Worm (Caenorhabditis elegans) whole organism, young adult: ENCODE measurements around the gene srh-214.

Source experiments
- B0019.2 ChIP-seq: fragments of 200-800 bp; sonication (Bioruptor generic); conservative IDR thresholded peaks from 2 replicates; pipeline ENCODE4 v1.3.6; 2022; ENCODE audit warnings: missing genetic modification reagents, missing genetic modification characterization, missing compliant biosample characterization
- F33H1.4 ChIP-seq: fragments of 200-800 bp; sonication (Bioruptor generic); IDR thresholded peaks from 2 replicates; pipeline ENCODE4 v1.3.6; 2022; ENCODE audit warnings: missing genetic modification reagents, missing genetic modification characterization, missing compliant biosample characterization
- F39B2.1 ChIP-seq: fragments of 200-800 bp; sonication (Bioruptor generic); IDR thresholded peaks from 2 replicates; pipeline ENCODE4 v1.3.6; 2022; ENCODE audit warnings: missing genetic modification reagents, missing genetic modification characterization, missing compliant biosample characterization
- K11D2.4 ChIP-seq: fragments of 200-800 bp; sonication (Bioruptor generic); IDR thresholded peaks from 2 replicates; pipeline ENCODE4 v1.3.6; 2022; ENCODE audit warnings: missing genetic modification reagents, missing genetic modification characterization, missing compliant biosample characterization
- K12H6.12 ChIP-seq: fragments of 200-800 bp; sonication (Bioruptor generic); optimal IDR thresholded peaks from 2 replicates; lab custom pipeline; 2018; ENCODE audit warnings: mild to moderate bottlenecking, missing genetic modification characterization, missing compliant biosample characterization
- ZK185.1 ChIP-seq: sonication (generic microtip); optimal IDR thresholded peaks from 2 replicates; lab custom pipeline; 2016; ENCODE audit warnings: mild to moderate bottlenecking, missing genetic modification characterization, missing compliant biosample characterization; ENCODE audit not compliant: poor library complexity, severe bottlenecking
- ama-1 ChIP-seq, 3 experiments: fragments of 150-350 bp in 1 of 3; sonication (generic microtip) in 2 of 3; optimal IDR thresholded peaks; 2 replicates each; lab custom pipeline; 2014 to 2018; ENCODE audit warnings: missing biosample characterization in 2 of 3, missing genetic modification characterization in 2 of 3, missing genetic modification reagents in 2 of 3
- ccch-3 ChIP-seq: fragments of 200-800 bp; sonication (Bioruptor generic); optimal IDR thresholded peaks from 2 replicates; lab custom pipeline; 2018; ENCODE audit warnings: mild to moderate bottlenecking, missing genetic modification characterization, missing compliant biosample characterization
- ceh-58 ChIP-seq: fragments of 200-800 bp; sonication (Bioruptor generic); IDR thresholded peaks from 2 replicates; pipeline ENCODE4 v1.3.6; 2022; ENCODE audit warnings: missing genetic modification characterization, missing compliant biosample characterization
- dox-1 ChIP-seq: fragments of 200-800 bp; sonication (Bioruptor generic); IDR thresholded peaks from 2 replicates; pipeline ENCODE4 v1.3.6; 2022; ENCODE audit warnings: missing genetic modification reagents, missing genetic modification characterization, missing compliant biosample characterization
- efl-1 ChIP-seq: fragments of 150-350 bp; optimal IDR thresholded peaks from 2 replicates; lab custom pipeline; 2014; ENCODE audit warnings: missing biosample characterization, missing genetic modification reagents, missing genetic modification characterization
- egrh-3 ChIP-seq: fragments of 200-800 bp; sonication (Bioruptor generic); IDR thresholded peaks from 2 replicates; pipeline ENCODE4 v1.3.6; 2022; ENCODE audit warnings: missing genetic modification reagents, missing genetic modification characterization, missing compliant biosample characterization
- hmg-20 ChIP-seq: fragments of 200-800 bp; sonication (Bioruptor generic); IDR thresholded peaks from 2 replicates; pipeline ENCODE4 v1.3.6; 2022; ENCODE audit warnings: missing genetic modification reagents, missing genetic modification characterization, missing compliant biosample characterization
- hrde-1 ChIP-seq: sonication (generic microtip); optimal IDR thresholded peaks from 2 replicates; lab custom pipeline; 2016; ENCODE audit warnings: missing genetic modification characterization, mild to moderate bottlenecking, missing compliant biosample characterization, moderate library complexity, missing genotype, missing genetic modification reagents, borderline replicate concordance
- lsl-1 ChIP-seq: fragments of 200-800 bp; sonication (Bioruptor generic); optimal IDR thresholded peaks from 2 replicates; lab custom pipeline; 2018; ENCODE audit warnings: mild to moderate bottlenecking, missing genetic modification characterization, moderate library complexity, missing compliant biosample characterization
- mel-28 ChIP-seq: sonication (generic microtip); optimal IDR thresholded peaks from 2 replicates; lab custom pipeline; 2016; ENCODE audit warnings: borderline replicate concordance, mild to moderate bottlenecking, missing genetic modification characterization, missing compliant biosample characterization
- nfya-1 ChIP-seq: sonication (generic microtip); optimal IDR thresholded peaks from 2 replicates; lab custom pipeline; 2017; ENCODE audit warnings: antibody characterized with exemption, missing compliant biosample characterization, missing genetic modification characterization, borderline replicate concordance; ENCODE audit not compliant: insufficient read depth
- nfya-2 ChIP-seq: fragments of 200-800 bp; sonication (Bioruptor generic); IDR thresholded peaks from 2 replicates; pipeline ENCODE4 v1.3.6; 2022; ENCODE audit warnings: missing genetic modification reagents, missing genetic modification characterization, missing compliant biosample characterization
- nfyb-1 ChIP-seq: fragments of 200-800 bp; sonication (Bioruptor generic); IDR thresholded peaks from 2 replicates; pipeline ENCODE4 v1.3.6; 2022; ENCODE audit warnings: missing genetic modification reagents, missing genetic modification characterization, missing compliant biosample characterization
- repo-1 ChIP-seq: sonication (generic microtip); optimal IDR thresholded peaks from 2 replicates; lab custom pipeline; 2017; ENCODE audit warnings: mild to moderate bottlenecking, missing genetic modification characterization, missing compliant biosample characterization
- snpc-4 ChIP-seq, 5 experiments: fragments of 150-350 bp in 1 of 5; sonication (generic microtip) in 4 of 5; optimal IDR thresholded peaks; 2 replicates each; lab custom pipeline; 2014 to 2018; ENCODE audit warnings: missing genetic modification characterization in 5 of 5, missing biosample characterization in 3 of 5, antibody characterized with exemption in 2 of 5, mild to moderate bottlenecking in 2 of 5, missing compliant biosample characterization in 2 of 5, missing genotype in 2 of 5, moderate library complexity in 2 of 5, missing genetic modification reagents in 1 of 5
- tbx-9 ChIP-seq: sonication (generic microtip); optimal IDR thresholded peaks from 2 replicates; lab custom pipeline; 2016; ENCODE audit warnings: borderline replicate concordance, missing genetic modification characterization, inconsistent platforms, missing compliant biosample characterization
- tlf-1 ChIP-seq: fragments of 200-800 bp; sonication (Bioruptor generic); optimal IDR thresholded peaks from 2 replicates; lab custom pipeline; 2018; ENCODE audit warnings: mild to moderate bottlenecking, missing genetic modification characterization, missing compliant biosample characterization
- xnd-1 ChIP-seq: sonication (generic microtip); optimal IDR thresholded peaks from 2 replicates; lab custom pipeline; 2016; ENCODE audit warnings: missing genotype, missing genetic modification reagents, missing genetic modification characterization, missing compliant biosample characterization
- zfh-2 ChIP-seq: fragments of 200-800 bp; sonication (Bioruptor generic); conservative IDR thresholded peaks from 2 replicates; pipeline ENCODE4 v1.3.6; 2022; ENCODE audit warnings: missing genetic modification reagents, missing genetic modification characterization, missing compliant biosample characterization
- ztf-18 ChIP-seq: sonication (generic microtip); optimal IDR thresholded peaks from 2 replicates; lab custom pipeline; 2016; ENCODE audit warnings: missing genotype, mild to moderate bottlenecking, missing genetic modification characterization, missing compliant biosample characterization
- ztf-26 ChIP-seq: sonication (generic microtip); optimal IDR thresholded peaks from 2 replicates; lab custom pipeline; 2017; ENCODE audit warnings: missing genetic modification characterization, missing compliant biosample characterization
- ztf-3 ChIP-seq: fragments of 200-800 bp; sonication (Bioruptor generic); optimal IDR thresholded peaks from 2 replicates; lab custom pipeline; 2018; ENCODE audit warnings: mild to moderate bottlenecking, missing genetic modification characterization, missing compliant biosample characterization

srh-214 gene

DNA sequence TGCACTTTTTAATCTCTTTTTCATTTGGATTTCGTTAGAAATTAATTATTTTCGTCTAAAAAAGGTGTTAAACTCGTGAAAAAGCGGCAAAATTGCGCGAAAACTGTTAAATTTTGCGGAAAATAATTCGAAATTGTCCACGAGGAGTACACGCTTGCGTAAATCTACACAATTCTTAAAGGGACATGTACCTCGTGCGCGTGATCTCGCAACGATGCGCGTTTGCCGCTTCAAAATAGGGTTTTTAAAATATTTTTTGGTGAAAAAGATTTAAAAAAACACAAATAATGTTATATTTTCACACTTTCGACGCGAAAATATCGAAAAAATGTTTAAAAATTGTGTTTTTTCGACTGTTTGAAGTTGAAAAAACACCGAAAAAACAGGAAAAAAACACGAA lies 36.2 kb downstream of the srh-214 start (continued):
- TF ChIP-seq ztf-26 (tag; lab: Kevin White, UChicago) (no peak), nfyb-1 (GFP tag; lab: Robert Waterston, UW) (no peak), efl-1 (GFP tag; lab: Kevin White, UChicago) (peak; percentile 59), ccch-3 (GFP tag; lab: Kevin White, UChicago) (no peak), B0019.2 (GFP tag; lab: Robert Waterston, UW) (peak; percentile 82)
- TF ChIP-seq, all 124 proteins: peak for 13

DNA sequence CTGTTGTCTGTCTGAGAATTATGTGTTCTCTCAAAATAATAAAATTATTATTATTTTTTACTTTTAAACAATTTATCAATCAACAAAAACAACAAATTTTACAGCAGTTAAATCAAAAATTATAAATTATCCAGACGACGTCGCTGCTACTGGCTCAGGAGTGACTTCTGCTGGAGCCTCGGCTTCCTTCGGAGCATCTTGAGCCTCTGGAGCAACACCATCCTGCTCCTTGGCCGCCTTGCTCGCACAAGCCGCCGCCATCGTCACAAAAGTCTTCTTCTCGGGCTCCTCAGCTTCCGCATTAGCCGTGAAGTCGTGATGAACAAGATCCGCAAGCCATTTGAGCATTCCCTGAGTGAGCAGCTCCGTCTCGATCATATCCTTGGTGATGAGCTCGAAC lies 36.8 kb downstream of the srh-214 start:
- TF ChIP-seq efl-1 (GFP tag; lab: Kevin White, UChicago) = no peak
- no peak for TF ChIP-seq nfya-2
- peak; percentile 67 for TF ChIP-seq zfh-2 (GFP tag; lab: Robert Waterston, UW)
- 0 out of 2 replicates have a peak, but pooled peaks have one; percentile 48 for TF ChIP-seq ceh-58 (GFP tag; lab: Robert Waterston, UW)
- TF ChIP-seq ama-1 (optimal IDR thresholded peaks at IDR 0.05; lab: Kevin White, UChicago) = no peak
- peak in 1 of 2 experiments; percentile 39 for TF ChIP-seq ama-1 (GFP tag; optimal IDR thresholded peaks at IDR 0.05; lab: Kevin White, UChicago)
- TF ChIP-seq F39B2.1 (GFP tag; lab: Robert Waterston, UW) = no peak
- TF ChIP-seq repo-1 = no peak
- TF ChIP-seq, all 124 proteins: peak for 3

DNA sequence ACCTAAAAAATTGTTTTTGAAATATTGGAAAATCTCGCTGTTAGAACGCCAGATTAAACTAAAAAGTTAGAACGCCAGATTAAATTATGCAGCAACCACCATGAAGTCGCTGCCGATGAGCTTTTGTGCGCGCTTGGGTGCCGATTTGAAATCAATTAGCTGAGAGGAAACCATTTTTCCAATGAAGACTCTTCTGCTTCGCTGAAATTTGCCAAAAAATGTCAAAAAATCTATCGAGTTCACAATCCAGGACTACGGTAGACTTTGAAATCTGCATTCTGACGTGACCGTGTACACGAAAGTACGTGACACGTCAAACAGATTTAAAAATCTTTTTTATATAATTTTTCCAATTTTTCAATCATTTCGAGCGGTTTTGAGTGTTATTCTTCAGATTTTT lies 40.6 kb downstream of the srh-214 start, which contains the start of gene immt-2:
TSS of gene immt-2 (plus strand) at position 301 of the 400 bp plus-strand sequence.
- TF ChIP-seq lsl-1 (GFP tag; lab: Kevin White, UChicago) (peak; percentile 85), hmg-20 (GFP tag; lab: Robert Waterston, UW) (no peak), xnd-1 (tag; lab: Kevin White, UChicago) (no peak), snpc-4 (GFP tag; optimal IDR thresholded peaks at IDR 0.05; lab: Kevin White, UChicago) (no peak), snpc-4 (tag; optimal IDR thresholded peaks at IDR 0.05; lab: Kevin White, UChicago) (peak in 1 of 4 experiments; percentile 28), ztf-18 (tag; lab: Kevin White, UChicago) (peak; percentile 17)

DNA sequence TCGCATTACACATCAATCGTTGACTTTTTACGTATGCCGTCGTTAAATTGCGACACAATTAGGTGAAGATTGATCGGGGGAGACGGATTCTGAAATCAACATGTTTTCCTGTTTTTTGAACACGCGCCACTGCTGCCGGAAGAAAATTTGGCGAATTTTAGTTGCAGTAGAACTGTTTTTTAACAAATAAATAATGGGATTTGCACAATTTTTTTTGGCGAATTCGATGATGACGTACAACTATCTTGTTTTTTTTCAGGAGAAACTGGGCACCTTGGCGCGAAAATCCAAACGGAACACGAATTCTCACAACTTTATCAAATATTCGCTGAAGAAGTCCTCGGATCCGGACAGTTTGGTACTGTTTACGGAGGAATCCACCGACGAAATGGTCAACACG lies 43.5 kb downstream of the srh-214 start:
- TF ChIP-seq ccch-3 (GFP tag; lab: Kevin White, UChicago) = no peak
- no peak for TF ChIP-seq mel-28 (tag; lab: Kevin White, UChicago)
- TF ChIP-seq tbx-9 (tag; lab: Kevin White, UChicago) = no peak
- TF ChIP-seq F33H1.4 (GFP tag; lab: Robert Waterston, UW) = no peak
- TF ChIP-seq tlf-1 (GFP tag; lab: Kevin White, UChicago) = no peak
- no peak for TF ChIP-seq ama-1 (optimal IDR thresholded peaks at IDR 0.05; lab: Kevin White, UChicago)
- TF ChIP-seq ama-1 (GFP tag; optimal IDR thresholded peaks at IDR 0.05; lab: Kevin White, UChicago) = no peak
- no peak for TF ChIP-seq ztf-26 (tag; lab: Kevin White, UChicago)
- TF ChIP-seq K11D2.4 (GFP tag; lab: Robert Waterston, UW) = no peak
- TF ChIP-seq ZK185.1 (tag; lab: Kevin White, UChicago) = no peak

DNA sequence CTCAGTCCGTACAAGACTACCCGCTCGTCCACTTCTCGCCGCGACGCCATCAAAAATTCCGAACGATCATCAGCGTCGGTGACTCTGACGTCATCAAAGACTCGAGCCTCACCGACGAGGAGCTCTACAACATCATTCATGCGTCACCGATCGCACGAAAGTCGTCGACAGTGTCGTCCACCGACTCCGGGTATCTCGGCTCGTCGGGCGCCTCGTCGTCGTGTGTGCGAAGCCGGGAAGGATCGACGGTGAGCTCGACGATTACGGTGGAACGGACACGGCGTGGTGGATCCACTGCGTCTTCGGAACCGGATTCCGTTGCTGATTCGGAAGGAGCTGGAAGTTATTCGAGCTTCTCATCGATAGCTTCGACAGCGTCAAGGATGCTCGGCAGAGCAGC lies 44.7 kb downstream of the srh-214 start:
- TF ChIP-seq zfh-2 (GFP tag; lab: Robert Waterston, UW) (peak; percentile 80), ztf-3 (GFP tag; lab: Kevin White, UChicago) (no peak), K12H6.12 (tag; lab: Kevin White, UChicago) (no peak), dox-1 (GFP tag; lab: Robert Waterston, UW) (no peak), egrh-3 (GFP tag; lab: Robert Waterston, UW) (peak; percentile 50; the same call in 1 of the 2 replicates), repo-1 (peak; percentile 16), hrde-1 (no peak), K11D2.4 (GFP tag; lab: Robert Waterston, UW) (0 out of 2 replicates have a peak, but pooled peaks have one; percentile 22), nfya-1 (tag; lab: Kevin White, UChicago) (peak; percentile 43)
- TF ChIP-seq, all 124 proteins: peak for 5
